Fruit fly (Drosophila melanogaster) S2 (cell line): Measurements from ENCODE around the gene dmrt99B.

ENCODE experiments used
- CG8478 ChIP-seq: fragments of >200 bp; optimal IDR thresholded peaks from 2 replicates; lab custom pipeline; 2018
- CTCF ChIP-seq, 2 experiments: fragments of >200 bp; optimal IDR thresholded peaks; 2 replicates each; lab custom pipeline; 2018

DNA sequence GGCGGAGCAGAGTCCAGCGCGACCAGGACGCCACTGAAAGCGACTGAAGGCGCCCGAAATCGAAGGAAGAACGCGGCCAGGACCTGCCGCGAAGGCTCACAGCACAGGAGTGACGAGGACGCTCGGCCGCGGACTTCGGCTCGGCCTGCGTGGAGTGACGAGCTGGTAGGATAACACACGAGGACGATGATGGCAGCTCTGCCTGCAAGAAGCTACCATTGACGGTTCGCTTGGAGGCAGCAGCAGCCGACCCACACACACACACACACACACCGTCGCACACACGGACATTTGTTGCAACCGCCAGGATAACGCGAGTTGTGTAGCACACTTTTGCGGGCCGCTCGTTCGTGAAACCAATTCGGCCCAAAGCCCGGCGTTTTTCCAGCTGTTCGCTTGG is 32.4 kb upstream of the dmrt99B start, which contains the start of gene Dop1R2:
- TF ChIP-seq CTCF (optimal IDR thresholded peaks at IDR 0.05; lab: Kevin White, UChicago) (no peak), CG8478 (lab: Kevin White, UChicago) (no peak)
